Worm (Caenorhabditis elegans) whole organism, late embryonic: ENCODE measurements around the gene sago-1.

ENCODE experiments used
- dmd-4 ChIP-seq: sonication (generic microtip); optimal IDR thresholded peaks from 2 replicates; lab custom pipeline; 2016; ENCODE audit warnings: borderline replicate concordance, missing genetic modification characterization, missing compliant biosample characterization
- pros-1 ChIP-seq: fragments of 150-350 bp; optimal IDR thresholded peaks from 2 replicates; lab custom pipeline; 2014; ENCODE audit warnings: missing biosample characterization, missing genetic modification reagents, missing genetic modification characterization

DNA sequence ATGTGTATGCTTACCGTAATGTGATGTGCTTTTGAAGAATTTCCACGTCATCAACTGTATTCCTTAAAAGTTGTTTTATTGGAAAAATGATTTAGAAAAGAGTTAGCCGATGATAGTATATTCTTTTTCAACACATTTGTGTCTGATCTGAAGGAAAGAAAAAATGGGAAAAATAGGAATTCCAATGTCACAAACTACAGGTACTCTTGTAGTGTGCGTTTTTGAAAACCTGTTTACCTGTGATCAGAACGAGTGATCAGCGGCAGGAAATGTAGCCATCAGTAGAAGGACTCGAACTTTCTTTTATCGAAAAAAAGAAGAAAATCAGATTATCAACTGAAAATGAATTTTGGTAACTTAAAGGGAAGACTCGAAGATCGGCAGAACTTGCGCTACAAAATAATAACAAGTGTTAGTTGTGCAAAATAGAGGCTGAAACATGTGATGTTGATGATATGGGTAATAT lies 18.2 kb downstream of the sago-1 start, which contains the start of gene T28C12.15:
- TF ChIP-seq dmd-4 (tag; lab: Kevin White, UChicago) (no peak), pros-1 (no peak)
